Fruit fly (Drosophila melanogaster) whole organism, adult: ENCODE data around the gene CG34377.

Experiments
- CG11617 ChIP-seq: fragments of 200-800 bp; sonication (Bioruptor generic); optimal IDR thresholded peaks from 2 replicates; lab custom pipeline; 2017; ENCODE audit warnings: mild to moderate bottlenecking, missing biosample characterization, missing genetic modification reagents, missing genetic modification characterization
- CG12768 ChIP-seq: fragments of 200-800 bp; sonication (Bioruptor generic); optimal IDR thresholded peaks from 2 replicates; lab custom pipeline; 2017; ENCODE audit warnings: missing biosample characterization, missing genetic modification characterization, mild to moderate bottlenecking, moderate library complexity, missing genetic modification reagents
- CG14711 ChIP-seq: fragments of 200-800 bp; sonication (Bioruptor generic); optimal IDR thresholded peaks from 2 replicates; lab custom pipeline; 2018; ENCODE audit warnings: missing biosample characterization, mild to moderate bottlenecking, missing genetic modification characterization, moderate library complexity
- CG1620 ChIP-seq: fragments of 200-800 bp; sonication (Bioruptor generic); optimal IDR thresholded peaks from 2 replicates; lab custom pipeline; 2016; ENCODE audit warnings: missing biosample characterization, missing genetic modification characterization
- CG33017 ChIP-seq: fragments of 200-800 bp; sonication (Bioruptor generic); optimal IDR thresholded peaks from 2 replicates; lab custom pipeline; 2018; ENCODE audit warnings: missing biosample characterization, mild to moderate bottlenecking, missing genetic modification characterization, moderate library complexity
- CG5204 ChIP-seq: fragments of 200-800 bp; sonication (Bioruptor generic); optimal IDR thresholded peaks from 2 replicates; lab custom pipeline; 2016; ENCODE audit warnings: missing biosample characterization, missing genetic modification characterization
- CG7045 ChIP-seq: fragments of 200-800 bp; sonication (Bioruptor generic); optimal IDR thresholded peaks from 2 replicates; lab custom pipeline; 2017; ENCODE audit warnings: missing biosample characterization, mild to moderate bottlenecking, missing genetic modification characterization
- CG7101 ChIP-seq: fragments of 200-800 bp; sonication (Bioruptor generic); optimal IDR thresholded peaks from 2 replicates; lab custom pipeline; 2018; ENCODE audit warnings: missing biosample characterization, mild to moderate bottlenecking, missing genetic modification characterization, moderate library complexity
- Clk ChIP-seq: fragments of 200-800 bp; sonication (Bioruptor generic); optimal IDR thresholded peaks from 2 replicates; lab custom pipeline; 2017; ENCODE audit warnings: missing biosample characterization, missing genetic modification characterization
- Crg-1 ChIP-seq: fragments of 200-800 bp; sonication (Bioruptor generic); optimal IDR thresholded peaks from 2 replicates; lab custom pipeline; 2016; ENCODE audit warnings: missing biosample characterization, missing genetic modification characterization
- Hr96 ChIP-seq: fragments of 200-800 bp; sonication (Bioruptor generic); optimal IDR thresholded peaks from 2 replicates; lab custom pipeline; 2016; ENCODE audit warnings: missing biosample characterization, missing genetic modification characterization
- Mnt ChIP-seq: fragments of 200-800 bp; sonication (Bioruptor generic); optimal IDR thresholded peaks from 2 replicates; lab custom pipeline; 2016; ENCODE audit warnings: missing biosample characterization, mild to moderate bottlenecking, missing genetic modification characterization
- bab1 ChIP-seq: fragments of 200-800 bp; sonication (Bioruptor generic); optimal IDR thresholded peaks from 3 replicates; lab custom pipeline; 2019; ENCODE audit warnings: missing biosample characterization, mild to moderate bottlenecking, missing genetic modification characterization, moderate library complexity
- cic ChIP-seq: fragments of 200-800 bp; sonication (Bioruptor generic); optimal IDR thresholded peaks from 2 replicates; lab custom pipeline; 2017; ENCODE audit warnings: missing biosample characterization, mild to moderate bottlenecking, missing genetic modification characterization, moderate library complexity
- cnc ChIP-seq, 2 experiments: fragments of >200 bp; optimal IDR thresholded peaks; 2 replicates each; lab custom pipeline; 2017
- kay ChIP-seq: fragments of 200-800 bp; sonication (Bioruptor generic); peaks from one replicate; lab custom pipeline; 2016; ENCODE audit warnings: missing biosample characterization, missing genetic modification characterization, borderline replicate concordance
- ovo ChIP-seq: fragments of 200-800 bp; sonication (Bioruptor generic); optimal IDR thresholded peaks from 2 replicates; lab custom pipeline; 2016; ENCODE audit warnings: missing biosample characterization, missing genetic modification characterization
- pad ChIP-seq: fragments of 200-800 bp; sonication (Bioruptor generic); optimal IDR thresholded peaks from 3 replicates; lab custom pipeline; 2017; ENCODE audit warnings: missing biosample characterization, missing genetic modification characterization, mild to moderate bottlenecking, moderate library complexity, missing genetic modification reagents
- tj ChIP-seq: fragments of 200-800 bp; sonication (Bioruptor generic); optimal IDR thresholded peaks from 3 replicates; lab custom pipeline; 2017; ENCODE audit warnings: missing biosample characterization, mild to moderate bottlenecking, missing genetic modification characterization, moderate library complexity
- toe ChIP-seq: fragments of 200-800 bp; sonication (Bioruptor generic); optimal IDR thresholded peaks from 2 replicates; lab custom pipeline; 2016; ENCODE audit warnings: missing biosample characterization, missing genetic modification characterization

CG34377 gene

DNA sequence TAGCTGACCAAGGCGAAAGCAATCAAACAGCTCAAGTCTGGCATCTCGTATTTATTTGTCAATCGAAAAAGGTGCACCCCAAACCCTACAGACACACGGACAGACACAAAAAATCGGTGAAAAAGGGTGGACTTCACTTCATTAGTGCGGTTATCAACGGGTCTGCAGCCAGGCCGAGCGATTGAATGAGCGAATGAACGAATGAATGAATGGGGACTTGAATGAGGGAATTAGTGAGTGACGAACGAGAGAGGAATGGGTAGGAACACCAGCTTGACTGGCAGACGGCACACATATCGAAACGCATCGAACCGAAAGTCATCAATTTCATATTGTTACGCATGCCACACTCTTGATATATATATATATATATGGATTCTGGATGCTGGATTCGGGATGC is 35.6 kb downstream of the CG34377 start:
- no peak for TF ChIP-seq bab1 (GFP tag; lab: Kevin White, UChicago)
- TF ChIP-seq ovo (GFP tag; lab: Kevin White, UChicago) = no peak
- no peak for TF ChIP-seq CG33017 (tag; lab: Kevin White, UChicago)
- no peak for TF ChIP-seq CG14711 (tag; lab: Kevin White, UChicago)

DNA sequence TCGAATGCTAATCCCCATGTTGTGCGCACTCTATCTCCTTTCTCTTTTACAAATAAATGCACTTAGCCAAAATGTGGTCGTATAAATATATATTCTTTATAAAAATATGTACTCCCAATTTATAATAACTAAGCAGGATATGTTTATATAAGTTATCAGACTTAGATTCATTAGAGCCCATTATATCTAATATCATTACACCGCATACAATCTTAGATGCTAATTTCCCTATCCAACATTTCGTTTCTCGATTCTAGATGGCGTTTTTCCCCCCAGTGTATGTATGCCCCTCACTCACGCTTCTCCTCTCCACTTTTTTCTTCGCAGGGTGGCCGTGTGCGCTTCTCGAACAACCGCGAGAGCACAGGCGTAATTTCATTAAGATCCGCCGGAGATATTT is 36.4 kb downstream of the CG34377 start:
- TF ChIP-seq CG5204 = no peak
- no peak for TF ChIP-seq Hr96 (GFP tag; lab: Kevin White, UChicago)
- no peak for TF ChIP-seq toe (GFP tag; lab: Kevin White, UChicago)
- no peak for TF ChIP-seq CG7101 (tag; lab: Kevin White, UChicago)
- TF ChIP-seq Clk = no peak
- no peak for TF ChIP-seq CG33017 (tag; lab: Kevin White, UChicago)
- no peak for TF ChIP-seq CG7045 (GFP tag; lab: Kevin White, UChicago)
- TF ChIP-seq cic (GFP tag; lab: Kevin White, UChicago) = no peak
- TF ChIP-seq CG12768 (GFP tag; lab: Kevin White, UChicago) = no peak
- no peak for TF ChIP-seq Mnt (GFP tag; lab: Kevin White, UChicago)
- TF ChIP-seq Crg-1 (GFP tag; lab: Kevin White, UChicago) = no peak
- TF ChIP-seq cnc (optimal IDR thresholded peaks at IDR 0.05; lab: Kevin White, UChicago) = no peak
- no peak for TF ChIP-seq bab1 (GFP tag; lab: Kevin White, UChicago)
- no peak for TF ChIP-seq CG1620 (GFP tag; lab: Kevin White, UChicago)
- TF ChIP-seq tj (GFP tag; lab: Kevin White, UChicago) = no peak
- TF ChIP-seq CG11617 (GFP tag; lab: Kevin White, UChicago) = no peak
- no peak for TF ChIP-seq kay (GFP tag; lab: Kevin White, UChicago)
- no peak for TF ChIP-seq CG14711 (tag; lab: Kevin White, UChicago)
- TF ChIP-seq ovo (GFP tag; lab: Kevin White, UChicago) = no peak
- no peak for TF ChIP-seq pad

DNA sequence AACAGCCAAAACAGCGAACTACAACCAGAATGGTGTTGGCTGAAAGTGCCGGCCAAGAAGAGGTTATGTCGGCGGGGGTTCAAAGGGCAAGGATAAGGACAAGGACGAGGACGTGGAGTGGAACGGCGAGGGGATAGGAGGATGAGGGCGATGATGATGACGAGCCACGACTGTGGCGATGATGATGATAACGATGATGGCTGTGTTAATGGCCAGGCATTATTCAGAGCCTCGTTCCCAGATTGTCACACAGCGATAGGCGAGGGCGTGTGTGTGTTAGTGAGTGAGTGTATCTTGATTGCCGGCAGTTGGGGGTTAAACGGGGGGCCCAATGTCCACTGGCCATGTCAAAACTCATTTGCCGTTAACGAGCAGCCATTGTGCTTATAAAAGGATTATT is 50.9 kb downstream of the CG34377 start:
- no peak for TF ChIP-seq CG7045 (GFP tag; lab: Kevin White, UChicago)
- TF ChIP-seq Hr96 (GFP tag; lab: Kevin White, UChicago) = no peak
- no peak for TF ChIP-seq pad

DNA sequence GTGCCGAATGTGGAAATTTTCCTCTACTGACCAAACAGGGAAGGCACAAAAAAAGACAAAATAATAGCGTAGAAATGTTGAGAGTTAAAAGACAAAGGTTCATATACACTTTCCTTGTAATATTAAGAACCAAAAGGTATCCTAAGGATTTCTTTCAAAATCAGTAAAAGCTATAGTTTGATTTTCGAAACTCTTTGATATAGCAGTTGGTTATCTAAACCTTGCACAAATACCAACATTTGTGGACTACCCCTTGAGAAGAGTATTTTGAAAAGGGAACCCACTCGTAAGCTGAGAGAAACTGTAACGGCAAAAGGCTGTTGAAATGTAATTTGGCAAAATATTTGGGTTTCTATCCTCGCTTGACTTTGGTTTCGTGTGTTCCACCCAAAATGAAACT is 54.1 kb downstream of the CG34377 start:
- TF ChIP-seq kay (GFP tag; lab: Kevin White, UChicago) (no peak), cnc (optimal IDR thresholded peaks at IDR 0.05; lab: Kevin White, UChicago) (no peak)

DNA sequence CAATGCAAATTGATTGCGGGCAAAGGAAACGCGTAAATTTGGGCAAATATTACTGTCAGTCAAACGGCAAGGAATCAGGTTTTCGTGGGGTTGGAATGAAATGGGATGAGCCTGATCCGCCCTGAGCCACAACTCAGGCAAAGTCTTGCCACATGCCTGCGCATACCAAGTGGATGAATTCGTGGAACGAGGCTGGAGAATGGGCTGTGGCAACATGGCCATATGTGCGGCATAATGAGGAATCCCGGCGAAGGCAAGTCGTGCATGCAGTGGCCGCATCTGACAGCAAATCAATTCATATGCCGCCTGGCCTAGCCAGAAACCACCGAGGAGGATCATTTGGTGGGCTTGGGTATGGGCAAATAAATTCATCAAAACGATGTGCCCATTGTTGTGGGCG is 55.0 kb downstream of the CG34377 start:
- TF ChIP-seq CG7045 (GFP tag; lab: Kevin White, UChicago) (no peak), Clk (no peak)

DNA sequence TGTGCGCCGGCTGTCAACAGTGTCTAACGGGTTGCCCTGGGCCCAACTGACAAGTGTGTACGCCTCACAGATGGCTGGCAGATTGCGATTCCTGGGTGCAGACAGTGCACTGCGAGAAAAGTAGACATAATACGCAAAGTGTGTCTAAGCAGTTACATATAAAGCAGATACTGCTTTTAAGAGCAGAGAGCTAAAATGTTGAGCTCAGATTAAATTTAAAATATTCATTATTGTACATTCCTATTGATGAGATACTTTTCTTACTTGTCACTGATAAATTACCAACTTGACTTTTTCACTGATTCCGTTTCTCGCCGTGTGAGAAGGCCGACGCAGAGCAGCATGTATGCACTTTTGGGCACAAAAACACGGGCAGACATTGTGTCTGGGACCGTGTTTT is 56.6 kb downstream of the CG34377 start:
- no peak for TF ChIP-seq CG7101 (tag; lab: Kevin White, UChicago)
- no peak for TF ChIP-seq CG5204
- no peak for TF ChIP-seq Hr96 (GFP tag; lab: Kevin White, UChicago)
- no peak for TF ChIP-seq Crg-1 (GFP tag; lab: Kevin White, UChicago)
- TF ChIP-seq CG7045 (GFP tag; lab: Kevin White, UChicago) = no peak
- TF ChIP-seq CG14711 (tag; lab: Kevin White, UChicago) = no peak

DNA sequence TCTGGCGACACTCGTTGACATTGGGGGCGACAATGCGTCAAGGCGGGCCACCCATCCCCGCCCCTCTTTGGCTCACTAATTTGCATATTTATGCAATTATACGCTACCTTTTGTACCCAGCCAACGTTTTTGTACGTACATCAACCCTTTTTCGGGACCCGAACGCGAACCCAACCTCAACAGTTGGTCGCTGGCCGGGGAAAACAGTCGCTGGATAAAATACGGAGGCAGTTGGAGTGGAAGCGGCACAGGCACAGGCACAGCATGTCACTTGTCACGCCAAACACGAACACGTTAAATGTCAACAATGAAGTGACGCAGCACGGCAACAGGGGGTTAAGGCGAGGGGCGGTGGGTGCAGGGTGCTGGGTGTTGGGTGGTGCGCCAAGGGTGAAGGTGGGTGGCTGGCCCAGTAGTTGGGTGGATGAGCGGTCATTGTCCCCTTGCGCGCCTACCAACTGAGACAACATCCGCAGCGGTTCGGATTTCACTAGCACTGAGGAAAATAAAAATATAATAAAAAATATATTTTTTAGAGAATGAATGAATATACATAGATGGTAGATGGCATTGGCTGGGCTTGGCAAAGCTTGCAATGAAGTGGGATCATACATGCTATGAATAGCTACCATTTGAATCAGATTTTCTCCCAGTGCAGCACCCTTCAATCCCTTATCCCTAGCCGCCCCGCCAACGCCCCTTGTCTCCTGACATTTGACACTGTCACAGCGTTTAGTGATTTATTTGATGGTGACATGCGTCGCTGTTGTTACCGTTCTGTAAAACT is 63.0 kb downstream of the CG34377 start:
- TF ChIP-seq toe (GFP tag; lab: Kevin White, UChicago) = no peak
- no peak for TF ChIP-seq CG7045 (GFP tag; lab: Kevin White, UChicago)
- no peak for TF ChIP-seq Crg-1 (GFP tag; lab: Kevin White, UChicago)
- TF ChIP-seq Clk = no peak

DNA sequence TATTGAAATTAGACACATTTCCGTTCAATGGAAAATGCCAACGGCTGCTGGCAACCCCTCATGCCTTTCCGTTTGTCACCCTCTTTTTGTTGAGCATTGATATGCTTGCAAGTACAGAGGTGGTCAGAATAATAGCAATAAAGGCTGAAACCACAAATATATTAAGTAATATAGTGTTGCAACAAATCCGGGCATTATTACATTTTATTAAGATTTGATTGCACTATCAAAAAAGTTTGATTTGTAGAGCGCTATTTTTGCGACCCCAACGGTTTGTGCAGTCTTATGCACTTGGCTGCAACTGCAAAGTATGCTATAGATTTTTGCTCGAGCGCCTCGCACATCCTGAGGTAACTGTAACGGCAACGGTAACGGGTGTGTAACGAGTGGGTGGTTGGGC is 63.7 kb downstream of the CG34377 start:
- no peak for TF ChIP-seq Hr96 (GFP tag; lab: Kevin White, UChicago)
- TF ChIP-seq kay (GFP tag; lab: Kevin White, UChicago) = no peak
- no peak for TF ChIP-seq pad
- no peak for TF ChIP-seq toe (GFP tag; lab: Kevin White, UChicago)
- no peak for TF ChIP-seq cic (GFP tag; lab: Kevin White, UChicago)
- no peak for TF ChIP-seq tj (GFP tag; lab: Kevin White, UChicago)
- no peak for TF ChIP-seq Clk
- no peak for TF ChIP-seq CG11617 (GFP tag; lab: Kevin White, UChicago)
- TF ChIP-seq CG5204 = no peak
- no peak for TF ChIP-seq ovo (GFP tag; lab: Kevin White, UChicago)
- no peak for TF ChIP-seq CG12768 (GFP tag; lab: Kevin White, UChicago)
- TF ChIP-seq CG1620 (GFP tag; lab: Kevin White, UChicago) = no peak
- TF ChIP-seq cnc (optimal IDR thresholded peaks at IDR 0.05; lab: Kevin White, UChicago) = no peak
- TF ChIP-seq CG33017 (tag; lab: Kevin White, UChicago) = no peak
- no peak for TF ChIP-seq Mnt (GFP tag; lab: Kevin White, UChicago)
- no peak for TF ChIP-seq bab1 (GFP tag; lab: Kevin White, UChicago)
- no peak for TF ChIP-seq Crg-1 (GFP tag; lab: Kevin White, UChicago)
